Fruit fly (Drosophila melanogaster) whole organism, embryonic: ENCODE data around the gene CG17264.

Source experiments
- Adf1 ChIP-seq: fragments of 200-800 bp; sonication (Bioruptor generic); IDR thresholded peaks from 2 replicates; pipeline ENCODE4 v1.3.6; 2022; ENCODE audit warnings: missing biosample characterization, missing genetic modification characterization
- Atf3 ChIP-seq: fragments of 200-800 bp; sonication (Bioruptor generic); optimal IDR thresholded peaks from 3 replicates; lab custom pipeline; 2016; ENCODE audit warnings: missing biosample characterization, missing genetic modification characterization
- Awh ChIP-seq: fragments of 200-800 bp; sonication (Bioruptor generic); IDR thresholded peaks from 2 replicates; pipeline ENCODE4, ENCODE4 v1.3.6; 2022; ENCODE audit warnings: missing biosample characterization, missing genetic modification characterization
- B-H1 ChIP-seq: fragments of 200-800 bp; sonication (Bioruptor generic); IDR thresholded peaks from 3 replicates; pipeline ENCODE4 v1.3.6; 2022; ENCODE audit warnings: missing biosample characterization, missing genetic modification characterization
- Bgb ChIP-seq: fragments of 200-800 bp; sonication (Bioruptor generic); IDR thresholded peaks from 2 replicates; pipeline ENCODE4 v1.3.6; 2022; ENCODE audit warnings: missing biosample characterization, missing genetic modification characterization; ENCODE audit not compliant: partially characterized antibody
- C15 ChIP-seq: fragments of 200-800 bp; sonication (Bioruptor generic); IDR thresholded peaks from 3 replicates; pipeline ENCODE4 v1.3.6; 2022; ENCODE audit warnings: missing biosample characterization, missing genetic modification characterization
- CG10147 ChIP-seq: fragments of 200-800 bp; sonication (Bioruptor generic); optimal IDR thresholded peaks from 2 replicates; lab custom pipeline; 2019; ENCODE audit warnings: missing biosample characterization, mild to moderate bottlenecking, missing genetic modification characterization, moderate library complexity
- CG10267 ChIP-seq: fragments of 200-800 bp; sonication (Bioruptor generic); optimal IDR thresholded peaks from 2 replicates; lab custom pipeline; 2018; ENCODE audit warnings: missing biosample characterization, mild to moderate bottlenecking, missing genetic modification characterization, moderate library complexity
- CG10565 ChIP-seq: fragments of 200-800 bp; sonication (Bioruptor generic); optimal IDR thresholded peaks from 3 replicates; lab custom pipeline; 2016; ENCODE audit warnings: missing biosample characterization, mild to moderate bottlenecking, missing genetic modification characterization
- CG11696 ChIP-seq: fragments of 200-800 bp; sonication (Bioruptor generic); IDR thresholded peaks from 2 replicates; pipeline ENCODE4 v1.3.6; 2022; ENCODE audit warnings: missing biosample characterization, missing genetic modification characterization
- CG12071 ChIP-seq: fragments of 200-800 bp; sonication (Bioruptor generic); optimal IDR thresholded peaks from 3 replicates; lab custom pipeline; 2018; ENCODE audit warnings: missing biosample characterization, mild to moderate bottlenecking, missing genetic modification characterization
- CG13123 ChIP-seq: fragments of 200-800 bp; sonication (Bioruptor generic); optimal IDR thresholded peaks from 2 replicates; lab custom pipeline; 2016; ENCODE audit warnings: missing biosample characterization, missing genetic modification characterization
- CG15269 ChIP-seq: fragments of 200-800 bp; sonication (Bioruptor generic); optimal IDR thresholded peaks from 2 replicates; lab custom pipeline; 2018; ENCODE audit warnings: missing biosample characterization, mild to moderate bottlenecking, missing genetic modification characterization, moderate library complexity
- CG17361 ChIP-seq: fragments of 200-800 bp; sonication (Bioruptor generic); IDR thresholded peaks from 3 replicates; pipeline ENCODE4 v1.3.6; 2022; ENCODE audit warnings: missing biosample characterization, missing genetic modification characterization
- CG18011 ChIP-seq: fragments of 200-800 bp; sonication (Bioruptor generic); optimal IDR thresholded peaks from 2 replicates; lab custom pipeline; 2017; ENCODE audit warnings: missing biosample characterization, missing genetic modification characterization, mild to moderate bottlenecking, moderate library complexity, missing genotype
- CG3065 ChIP-seq: fragments of 200-800 bp; sonication (Bioruptor generic); optimal IDR thresholded peaks from 2 replicates; lab custom pipeline; 2016; ENCODE audit warnings: missing biosample characterization, missing genetic modification characterization
- CG3995 ChIP-seq: fragments of 200-800 bp; sonication (Bioruptor generic); optimal IDR thresholded peaks from 3 replicates; lab custom pipeline; 2016; ENCODE audit warnings: missing biosample characterization, missing genetic modification characterization
- CG6683 ChIP-seq: fragments of 200-800 bp; sonication (Bioruptor generic); optimal IDR thresholded peaks from 2 replicates; lab custom pipeline; 2017; ENCODE audit warnings: missing biosample characterization, mild to moderate bottlenecking, missing genetic modification characterization, missing genetic modification reagents
- CG7556 ChIP-seq: fragments of 200-800 bp; sonication (Bioruptor generic); optimal IDR thresholded peaks from 2 replicates; lab custom pipeline; 2017; ENCODE audit warnings: missing biosample characterization, mild to moderate bottlenecking, missing genetic modification characterization
- CG7987 ChIP-seq: fragments of 200-800 bp; sonication (Bioruptor generic); optimal IDR thresholded peaks from 2 replicates; lab custom pipeline; 2018; ENCODE audit warnings: missing biosample characterization, mild to moderate bottlenecking, missing genetic modification characterization, moderate library complexity
- CG8281 ChIP-seq: fragments of 200-800 bp; sonication (Bioruptor generic); optimal IDR thresholded peaks from 2 replicates; lab custom pipeline; 2018; ENCODE audit warnings: missing biosample characterization, mild to moderate bottlenecking, missing genetic modification characterization, moderate library complexity
- CG9215 ChIP-seq: fragments of 200-800 bp; sonication (Bioruptor generic); IDR thresholded peaks from 2 replicates; pipeline ENCODE4 v1.3.6; 2022; ENCODE audit warnings: missing biosample characterization, missing genetic modification characterization
- CHES-1-like ChIP-seq: fragments of 200-800 bp; sonication (Bioruptor generic); optimal IDR thresholded peaks from 2 replicates; lab custom pipeline; 2016; ENCODE audit warnings: missing biosample characterization, missing genetic modification characterization
- Dek ChIP-seq: fragments of 200-800 bp; sonication (Bioruptor generic); optimal IDR thresholded peaks from 3 replicates; lab custom pipeline; 2019; ENCODE audit warnings: missing biosample characterization, mild to moderate bottlenecking, missing genetic modification characterization, moderate library complexity
- Dll ChIP-seq: fragments of 200-800 bp; sonication (Bioruptor generic); IDR thresholded peaks from 4 replicates; pipeline ENCODE4 v1.3.6; 2022; ENCODE audit warnings: missing biosample characterization, missing genetic modification characterization; ENCODE audit not compliant: partially characterized antibody
- Doc2 ChIP-seq: fragments of 200-800 bp; sonication (Bioruptor generic); IDR thresholded peaks from 2 replicates; pipeline ENCODE4 v1.3.6; 2022; ENCODE audit warnings: missing biosample characterization, missing genetic modification characterization
- E2f1 ChIP-seq: fragments of 200-800 bp; sonication (Bioruptor generic); IDR thresholded peaks from 2 replicates; pipeline ENCODE4 v1.3.6; 2022; ENCODE audit warnings: missing biosample characterization, missing genetic modification characterization
- HmgD ChIP-seq: fragments of 200-800 bp; sonication (Bioruptor generic); optimal IDR thresholded peaks from 3 replicates; lab custom pipeline; 2016; ENCODE audit warnings: missing biosample characterization, missing genetic modification characterization
- Lhr ChIP-seq: fragments of 200-800 bp; sonication (Bioruptor generic); optimal IDR thresholded peaks from 3 replicates; lab custom pipeline; 2017; ENCODE audit warnings: mild to moderate bottlenecking, missing biosample characterization, missing genetic modification reagents, missing genetic modification characterization
- MESR4 ChIP-seq: fragments of 200-800 bp; sonication (Bioruptor generic); optimal IDR thresholded peaks from 2 replicates; lab custom pipeline; 2018; ENCODE audit warnings: missing biosample characterization, mild to moderate bottlenecking, missing genetic modification characterization, moderate library complexity
- MTF-1 ChIP-seq: fragments of 200-800 bp; sonication (Bioruptor generic); optimal IDR thresholded peaks from 2 replicates; lab custom pipeline; 2018; ENCODE audit warnings: missing biosample characterization, mild to moderate bottlenecking, missing genetic modification characterization, borderline replicate concordance
- Mrtf ChIP-seq: fragments of 200-800 bp; sonication (Bioruptor generic); IDR thresholded peaks from 3 replicates; pipeline ENCODE4 v1.3.6; 2022; ENCODE audit warnings: missing biosample characterization, missing genetic modification characterization
- NFAT ChIP-seq: fragments of 200-800 bp; sonication (Bioruptor generic); IDR thresholded peaks from 2 replicates; pipeline ENCODE4 v1.3.6; 2022; ENCODE audit warnings: missing biosample characterization, missing genetic modification characterization
- ab ChIP-seq: fragments of 200-800 bp; sonication (Bioruptor generic); optimal IDR thresholded peaks from 2 replicates; lab custom pipeline; 2016; ENCODE audit warnings: missing biosample characterization, missing genetic modification characterization
- ap ChIP-seq: fragments of 200-800 bp; sonication (Bioruptor generic); IDR thresholded peaks from 2 replicates; pipeline ENCODE4 v1.3.6; 2022; ENCODE audit warnings: missing biosample characterization, missing genetic modification characterization
- bcd ChIP-seq: fragments of 200-800 bp; sonication (Bioruptor generic); optimal IDR thresholded peaks from 2 replicates; lab custom pipeline; 2017; ENCODE audit warnings: missing biosample characterization, mild to moderate bottlenecking, missing genetic modification characterization
- cato ChIP-seq: fragments of 200-800 bp; sonication (Bioruptor generic); optimal IDR thresholded peaks from 2 replicates; lab custom pipeline; 2016; ENCODE audit warnings: missing biosample characterization, missing genetic modification characterization, borderline replicate concordance
- dmrt11E ChIP-seq: fragments of 200-800 bp; sonication (Bioruptor generic); optimal IDR thresholded peaks from 3 replicates; lab custom pipeline; 2018; ENCODE audit warnings: missing biosample characterization, mild to moderate bottlenecking, missing genetic modification characterization, moderate library complexity
- dmrt99B ChIP-seq: fragments of 200-800 bp; sonication (Bioruptor generic); optimal IDR thresholded peaks from 2 replicates; lab custom pipeline; 2018; ENCODE audit warnings: missing biosample characterization, mild to moderate bottlenecking, missing genetic modification characterization, moderate library complexity
- inv ChIP-seq: fragments of 200-800 bp; sonication (Bioruptor generic); IDR thresholded peaks from 2 replicates; pipeline ENCODE4 v1.3.6; 2022; ENCODE audit warnings: missing biosample characterization, missing genetic modification characterization; ENCODE audit not compliant: partially characterized antibody
- klu ChIP-seq: fragments of 200-800 bp; sonication (Bioruptor generic); IDR thresholded peaks from 2 replicates; pipeline ENCODE4 v1.3.6; 2022; ENCODE audit warnings: missing biosample characterization, missing genetic modification characterization
- knrl ChIP-seq: fragments of 200-800 bp; sonication (Bioruptor generic); IDR thresholded peaks from 3 replicates; pipeline ENCODE4 v1.3.6; 2022; ENCODE audit warnings: missing biosample characterization, missing genetic modification characterization; ENCODE audit not compliant: partially characterized antibody
- pros ChIP-seq: fragments of 200-800 bp; sonication (Bioruptor generic); optimal IDR thresholded peaks from 3 replicates; lab custom pipeline; 2019; ENCODE audit warnings: missing biosample characterization, mild to moderate bottlenecking, missing genetic modification characterization, moderate library complexity
- sima ChIP-seq: fragments of 200-800 bp; sonication (Bioruptor generic); optimal IDR thresholded peaks from 2 replicates; lab custom pipeline; 2016; ENCODE audit warnings: missing biosample characterization, missing genetic modification characterization
- sisA ChIP-seq: fragments of 200-800 bp; sonication (Bioruptor generic); IDR thresholded peaks from 2 replicates; pipeline ENCODE4 v1.3.6; 2022; ENCODE audit warnings: missing biosample characterization, missing genetic modification characterization
- sug ChIP-seq: fragments of 200-800 bp; optimal IDR thresholded peaks from 2 replicates; lab custom pipeline; 2019; ENCODE audit warnings: missing biosample characterization, mild to moderate bottlenecking, missing genetic modification characterization, moderate library complexity
- tna ChIP-seq: fragments of 200-800 bp; sonication (Bioruptor generic); IDR thresholded peaks from 2 replicates; pipeline ENCODE4 v1.3.6; 2022; ENCODE audit warnings: missing biosample characterization, missing genetic modification characterization; ENCODE audit not compliant: partially characterized antibody
- unc-4 ChIP-seq: fragments of 200-800 bp; sonication (Bioruptor generic); IDR thresholded peaks from 2 replicates; pipeline ENCODE4 v1.3.6; 2022; ENCODE audit warnings: missing biosample characterization, missing genetic modification characterization; ENCODE audit not compliant: partially characterized antibody
- wek ChIP-seq: fragments of 200-800 bp; sonication (Bioruptor generic); optimal IDR thresholded peaks from 3 replicates; lab custom pipeline; 2018; ENCODE audit warnings: missing biosample characterization, mild to moderate bottlenecking, missing genetic modification characterization, moderate library complexity
- z ChIP-seq: fragments of 200-800 bp; sonication (Bioruptor generic); IDR thresholded peaks from 3 replicates; pipeline ENCODE4 v1.3.6; 2022; ENCODE audit warnings: missing biosample characterization, missing genetic modification characterization

The CG17264 gene

dm6 chr2L:2992664-2993174, 25.6 kb upstream of the CG17264 start, which contains the start of the genes okr and CG3558 (continued):
- no peak for TF ChIP-seq NFAT (GFP tag; lab: Robert Waterston, UW)
- no peak for TF ChIP-seq CG10565 (GFP tag; lab: Kevin White, UChicago)
- no peak for TF ChIP-seq Atf3 (GFP tag; lab: Kevin White, UChicago)
- TF ChIP-seq CG9215 (GFP tag; lab: Robert Waterston, UW), result no peak
- TF ChIP-seq unc-4 (GFP tag; lab: Robert Waterston, UW), result peak; percentile 91
- no peak for TF ChIP-seq dmrt99B (tag; lab: Kevin White, UChicago)
- no peak for TF ChIP-seq CG8281
- no peak for TF ChIP-seq CG3065 (GFP tag; lab: Kevin White, UChicago)
- TF ChIP-seq inv (GFP tag; lab: Robert Waterston, UW), result peak; percentile 72
- TF ChIP-seq pros (GFP tag; lab: Kevin White, UChicago), result no peak
- TF ChIP-seq CHES-1-like (GFP tag; lab: Kevin White, UChicago), result no peak
- no peak for TF ChIP-seq z (GFP tag; lab: Robert Waterston, UW)
- no peak for TF ChIP-seq Doc2 (GFP tag; lab: Robert Waterston, UW)
- no peak for TF ChIP-seq cato (GFP tag; lab: Kevin White, UChicago)
- no peak for TF ChIP-seq ab
- no peak for TF ChIP-seq E2f1 (GFP tag; lab: Robert Waterston, UW)
- TF ChIP-seq dmrt11E (tag; lab: Kevin White, UChicago), result no peak
- TF ChIP-seq CG10267 (tag; lab: Kevin White, UChicago), result peak; percentile 54
- no peak for TF ChIP-seq CG11696 (GFP tag; lab: Robert Waterston, UW)
- TF ChIP-seq Adf1 (GFP tag; lab: Robert Waterston, UW), result no peak
- no peak for TF ChIP-seq CG6683 (GFP tag; lab: Kevin White, UChicago)
- no peak for TF ChIP-seq bcd
- no peak for TF ChIP-seq CG3995 (GFP tag; lab: Kevin White, UChicago)
- no peak for TF ChIP-seq CG18011 (GFP tag; lab: Kevin White, UChicago)
- TF ChIP-seq Mrtf (GFP tag; lab: Robert Waterston, UW), result no peak
- TF ChIP-seq CG7987 (GFP tag; lab: Kevin White, UChicago), result no peak
- TF ChIP-seq ap, result no peak
- TF ChIP-seq CG17361 (GFP tag; lab: Robert Waterston, UW), result no peak
- TF ChIP-seq HmgD (GFP tag; lab: Kevin White, UChicago), result no peak
- no peak for TF ChIP-seq CG15269 (tag; lab: Kevin White, UChicago)
- TF ChIP-seq Awh, result no peak
- TF ChIP-seq Bgb (GFP tag; lab: Robert Waterston, UW), result peak; percentile 74
- TF ChIP-seq CG7556 (GFP tag; lab: Kevin White, UChicago), result no peak
- peak; percentile 93 for TF ChIP-seq Dll (GFP tag; lab: Robert Waterston, UW)
- no peak for TF ChIP-seq CG10147 (GFP tag; lab: Kevin White, UChicago)
- no peak for TF ChIP-seq klu (GFP tag; lab: Robert Waterston, UW)
- TF ChIP-seq sima (GFP tag; lab: Kevin White, UChicago), result no peak
- peak; percentile 83 for TF ChIP-seq knrl (GFP tag; lab: Robert Waterston, UW)
- no peak for TF ChIP-seq B-H1
- no peak for TF ChIP-seq sug (tag; lab: Kevin White, UChicago)
- peak; percentile 23 for TF ChIP-seq Lhr (GFP tag; lab: Kevin White, UChicago)
- TF ChIP-seq tna (GFP tag; lab: Robert Waterston, UW), result peak; percentile 47; the same call in 1 of the 2 replicates
- no peak for TF ChIP-seq MTF-1
- TF ChIP-seq CG13123, result no peak
- TF ChIP-seq CG12071 (GFP tag; lab: Kevin White, UChicago), result no peak
- TF ChIP-seq Dek (tag; lab: Kevin White, UChicago), result no peak
- TF ChIP-seq sisA (GFP tag; lab: Robert Waterston, UW), result no peak
- TF ChIP-seq C15, result no peak
- TF ChIP-seq wek (GFP tag; lab: Kevin White, UChicago), result no peak
- TF ChIP-seq MESR4 (GFP tag; lab: Kevin White, UChicago), result peak; percentile 72
